Fruit fly (Drosophila melanogaster) whole organism, embryonic: Measurements from ENCODE around the gene PAN3.

Experiments used
- ATbp ChIP-seq: fragments of 200-800 bp; sonication (Bioruptor generic); optimal IDR thresholded peaks from 2 replicates; lab custom pipeline; 2017; ENCODE audit warnings: missing biosample characterization, mild to moderate bottlenecking, missing genetic modification characterization, missing genetic modification reagents
- Abd-B ChIP-seq: fragments of 200-800 bp; sonication (Bioruptor generic); optimal IDR thresholded peaks from 2 replicates; lab custom pipeline; 2018; ENCODE audit warnings: missing biosample characterization, mild to moderate bottlenecking, missing genetic modification characterization, moderate library complexity
- CG10543 ChIP-seq: fragments of 200-800 bp; sonication (Bioruptor generic); optimal IDR thresholded peaks from 3 replicates; lab custom pipeline; 2017; ENCODE audit warnings: missing biosample characterization, mild to moderate bottlenecking, missing genetic modification characterization, moderate library complexity
- CG10565 ChIP-seq: fragments of 200-800 bp; sonication (Bioruptor generic); optimal IDR thresholded peaks from 3 replicates; lab custom pipeline; 2016; ENCODE audit warnings: missing biosample characterization, mild to moderate bottlenecking, missing genetic modification characterization
- CG12104 ChIP-seq: fragments of 200-800 bp; sonication (Bioruptor generic); optimal IDR thresholded peaks from 3 replicates; lab custom pipeline; 2016; ENCODE audit warnings: missing biosample characterization, missing genetic modification characterization
- CG13624 ChIP-seq: fragments of 200-800 bp; sonication (Bioruptor generic); optimal IDR thresholded peaks from 2 replicates; lab custom pipeline; 2016; ENCODE audit warnings: missing biosample characterization, missing genetic modification characterization
- CG14050 ChIP-seq: fragments of 200-800 bp; sonication (Bioruptor generic); IDR thresholded peaks from 3 replicates; pipeline ENCODE4 v1.3.6; 2022; ENCODE audit warnings: missing biosample characterization, missing genetic modification characterization
- CG15696 ChIP-seq: fragments of 200-800 bp; sonication (Bioruptor generic); optimal IDR thresholded peaks from 2 replicates; lab custom pipeline; 2019; ENCODE audit warnings: missing biosample characterization, mild to moderate bottlenecking, missing genetic modification characterization, moderate library complexity
- CG1603 ChIP-seq: fragments of 200-800 bp; sonication (Bioruptor generic); optimal IDR thresholded peaks from 2 replicates; lab custom pipeline; 2019; ENCODE audit warnings: missing biosample characterization, mild to moderate bottlenecking, missing genetic modification characterization, moderate library complexity
- CG1647 ChIP-seq: fragments of 200-800 bp; sonication (Bioruptor generic); optimal IDR thresholded peaks from 3 replicates; lab custom pipeline; 2016; ENCODE audit warnings: missing biosample characterization, missing genetic modification characterization
- CG18011 ChIP-seq: fragments of 200-800 bp; sonication (Bioruptor generic); optimal IDR thresholded peaks from 2 replicates; lab custom pipeline; 2017; ENCODE audit warnings: missing biosample characterization, missing genetic modification characterization, mild to moderate bottlenecking, moderate library complexity, missing genotype
- CG18599 ChIP-seq: fragments of 200-800 bp; sonication (Bioruptor generic); optimal IDR thresholded peaks from 3 replicates; lab custom pipeline; 2017; ENCODE audit warnings: missing biosample characterization, missing genetic modification characterization, mild to moderate bottlenecking, moderate library complexity, missing genetic modification reagents
- CG31365 ChIP-seq: fragments of 200-800 bp; sonication (Bioruptor generic); optimal IDR thresholded peaks from 2 replicates; lab custom pipeline; 2018; ENCODE audit warnings: missing biosample characterization, mild to moderate bottlenecking, missing genetic modification characterization
- CG31388 ChIP-seq: fragments of 200-800 bp; sonication (Bioruptor generic); optimal IDR thresholded peaks from 2 replicates; lab custom pipeline; 2016; ENCODE audit warnings: missing biosample characterization, missing genetic modification characterization
- CG32772 ChIP-seq: fragments of 200-800 bp; sonication (Bioruptor generic); IDR thresholded peaks from 2 replicates; pipeline ENCODE4 v1.3.6; 2022; ENCODE audit warnings: missing biosample characterization, missing genetic modification characterization
- CG34224 ChIP-seq: fragments of 200-800 bp; sonication (Bioruptor generic); IDR thresholded peaks from 3 replicates; pipeline ENCODE4 v1.3.6; 2022; ENCODE audit warnings: missing biosample characterization, missing genetic modification characterization; ENCODE audit not compliant: partially characterized antibody
- CG3847 ChIP-seq: fragments of 200-800 bp; sonication (Bioruptor generic); IDR thresholded peaks from 2 replicates; pipeline ENCODE4 v1.3.6; 2022; ENCODE audit warnings: missing biosample characterization, missing genetic modification characterization
- CG4854 ChIP-seq: fragments of 200-800 bp; sonication (Bioruptor generic); optimal IDR thresholded peaks from 2 replicates; lab custom pipeline; 2016; ENCODE audit warnings: missing biosample characterization, missing genetic modification characterization, inconsistent platforms
- CG6791 ChIP-seq: fragments of 200-800 bp; sonication (Bioruptor generic); IDR thresholded peaks from 3 replicates; pipeline ENCODE4 v1.3.6; 2022; ENCODE audit warnings: missing biosample characterization, missing genetic modification characterization; ENCODE audit not compliant: partially characterized antibody
- CG8359 ChIP-seq: fragments of 200-800 bp; sonication (Bioruptor generic); optimal IDR thresholded peaks from 2 replicates; lab custom pipeline; 2017; ENCODE audit warnings: missing biosample characterization, mild to moderate bottlenecking, missing genetic modification characterization, borderline replicate concordance
- CG9797 ChIP-seq: fragments of 200-800 bp; sonication (Bioruptor generic); optimal IDR thresholded peaks from 3 replicates; lab custom pipeline; 2018; ENCODE audit warnings: missing biosample characterization, mild to moderate bottlenecking, missing genetic modification characterization
- CHES-1-like ChIP-seq: fragments of 200-800 bp; sonication (Bioruptor generic); optimal IDR thresholded peaks from 2 replicates; lab custom pipeline; 2016; ENCODE audit warnings: missing biosample characterization, missing genetic modification characterization
- CrebB ChIP-seq: fragments of 200-800 bp; sonication (Bioruptor generic); optimal IDR thresholded peaks from 3 replicates; lab custom pipeline; 2018; ENCODE audit warnings: missing biosample characterization, mild to moderate bottlenecking, missing genetic modification characterization
- Dad ChIP-seq: fragments of 200-800 bp; sonication (Bioruptor generic); optimal IDR thresholded peaks from 3 replicates; lab custom pipeline; 2016; ENCODE audit warnings: missing biosample characterization, missing genetic modification characterization
- Dek ChIP-seq: fragments of 200-800 bp; sonication (Bioruptor generic); optimal IDR thresholded peaks from 3 replicates; lab custom pipeline; 2019; ENCODE audit warnings: missing biosample characterization, mild to moderate bottlenecking, missing genetic modification characterization, moderate library complexity
- Dp ChIP-seq: fragments of 200-800 bp; sonication (Bioruptor generic); optimal IDR thresholded peaks from 2 replicates; lab custom pipeline; 2018; ENCODE audit warnings: missing biosample characterization, mild to moderate bottlenecking, missing genetic modification characterization, moderate library complexity
- Gsc ChIP-seq: fragments of 200-800 bp; sonication (Bioruptor generic); IDR thresholded peaks from 2 replicates; pipeline ENCODE4 v1.3.6; 2022; ENCODE audit warnings: missing biosample characterization, missing genetic modification characterization
- Hr39 ChIP-seq: fragments of >200 bp; optimal IDR thresholded peaks from 2 replicates; lab custom pipeline; 2017
- Hr51 ChIP-seq, 2 experiments: fragments of 200-800 bp; sonication (Bioruptor generic); optimal IDR thresholded peaks; 2 replicates in 1 of 2; 3 replicates in 1 of 2; lab custom pipeline; 2016 to 2018; ENCODE audit warnings: missing biosample characterization in 2 of 2, missing genetic modification characterization in 2 of 2, mild to moderate bottlenecking in 1 of 2, moderate library complexity in 1 of 2
- Hr78 ChIP-seq, 2 experiments: fragments of 200-800 bp in 1 of 2; fragments of >200 bp in 1 of 2; sonication (Bioruptor generic) in 1 of 2; optimal IDR thresholded peaks; 2 replicates each; lab custom pipeline; 2017 to 2019; ENCODE audit warnings: missing biosample characterization in 2 of 2, missing genetic modification characterization in 2 of 2, mild to moderate bottlenecking in 1 of 2, moderate library complexity in 1 of 2
- Med ChIP-seq: fragments of 200-800 bp; sonication (Bioruptor generic); peaks from one replicate; lab custom pipeline; 2016; ENCODE audit warnings: missing biosample characterization, missing genetic modification characterization, mild to moderate bottlenecking, inconsistent platforms, moderate library complexity
- Neu2 ChIP-seq: fragments of 200-800 bp; sonication (Bioruptor generic); optimal IDR thresholded peaks from 3 replicates; lab custom pipeline; 2016; ENCODE audit warnings: missing biosample characterization, missing genetic modification characterization, borderline replicate concordance
- Oli ChIP-seq: fragments of 200-800 bp; sonication (Bioruptor generic); optimal IDR thresholded peaks from 2 replicates; lab custom pipeline; 2018; ENCODE audit warnings: missing biosample characterization, mild to moderate bottlenecking, missing genetic modification characterization, moderate library complexity
- Rfx ChIP-seq: fragments of 200-800 bp; sonication (Bioruptor generic); IDR thresholded peaks from 2 replicates; pipeline ENCODE4 v1.3.6; 2022; ENCODE audit warnings: missing biosample characterization, missing genetic modification characterization
- aop ChIP-seq: fragments of 200-800 bp; sonication (Bioruptor generic); IDR thresholded peaks from 2 replicates; pipeline ENCODE4 v1.3.6; 2022; ENCODE audit warnings: missing biosample characterization, missing genetic modification characterization
- cad ChIP-seq: fragments of >200 bp; optimal IDR thresholded peaks from 2 replicates; lab custom pipeline; 2017; ENCODE audit warnings: missing biosample characterization, missing genetic modification characterization
- chif ChIP-seq, 2 experiments: fragments of 200-800 bp; sonication (Bioruptor generic); optimal IDR thresholded peaks; 3 replicates each; lab custom pipeline; 2016; ENCODE audit warnings: missing biosample characterization in 2 of 2, missing genetic modification characterization in 2 of 2
- gcm2 ChIP-seq: fragments of 200-800 bp; sonication (Bioruptor generic); optimal IDR thresholded peaks from 2 replicates; lab custom pipeline; 2016; ENCODE audit warnings: missing biosample characterization, missing genetic modification characterization
- gt ChIP-seq: fragments of 200-800 bp; sonication (Bioruptor generic); IDR thresholded peaks from 2 replicates; pipeline ENCODE4 v1.3.6; 2022; ENCODE audit warnings: missing biosample characterization, missing genetic modification characterization
- lov ChIP-seq, 2 experiments: fragments of 200-800 bp in 1 of 2; fragments of >200 bp in 1 of 2; sonication (Bioruptor generic) in 1 of 2; IDR thresholded peaks in 1 of 2; optimal IDR thresholded peaks in 1 of 2; 2 replicates in 1 of 2; 3 replicates in 1 of 2; pipeline versions ENCODE4 v1.3.6 to Lab custom; 2017 to 2022; ENCODE audit warnings: missing biosample characterization in 1 of 2, missing genetic modification characterization in 1 of 2
- mam ChIP-seq: fragments of 200-800 bp; sonication (Bioruptor generic); optimal IDR thresholded peaks from 3 replicates; lab custom pipeline; 2016; ENCODE audit warnings: missing biosample characterization, missing genetic modification characterization
- pb ChIP-seq: fragments of 200-800 bp; sonication (Bioruptor generic); optimal IDR thresholded peaks from 3 replicates; lab custom pipeline; 2016; ENCODE audit warnings: missing biosample characterization, missing genetic modification characterization
- prd ChIP-seq, 3 experiments: fragments of >200 bp in 2 of 3; fragments of 200-800 bp in 1 of 3; sonication (Bioruptor generic) in 1 of 3; optimal IDR thresholded peaks in 2 of 3; IDR thresholded peaks in 1 of 3; 2 replicates in 2 of 3; 3 replicates in 1 of 3; pipeline versions ENCODE4 v1.3.6 to Lab custom; 2017 to 2022; ENCODE audit warnings: missing biosample characterization in 1 of 3, missing genetic modification characterization in 1 of 3
- sob ChIP-seq: fragments of 200-800 bp; sonication (Bioruptor generic); IDR thresholded peaks from 2 replicates; pipeline ENCODE4 v1.3.6; 2022; ENCODE audit warnings: missing biosample characterization, missing genetic modification characterization
- sqz ChIP-seq: fragments of 200-800 bp; sonication (Bioruptor generic); optimal IDR thresholded peaks from 3 replicates; lab custom pipeline; 2018; ENCODE audit warnings: missing biosample characterization, mild to moderate bottlenecking, missing genetic modification characterization
- stc ChIP-seq: fragments of 200-800 bp; sonication (Bioruptor generic); IDR thresholded peaks from 2 replicates; pipeline ENCODE4 v1.3.6; 2022; ENCODE audit warnings: missing biosample characterization, missing genetic modification characterization
- tx ChIP-seq: fragments of 200-800 bp; sonication (Bioruptor generic); optimal IDR thresholded peaks from 2 replicates; lab custom pipeline; 2016; ENCODE audit warnings: missing biosample characterization, missing genetic modification characterization
- wdn ChIP-seq: fragments of 200-800 bp; sonication (Bioruptor generic); IDR thresholded peaks from 2 replicates; pipeline ENCODE4 v1.3.6; 2022; ENCODE audit warnings: missing biosample characterization, missing genetic modification characterization
- zf30C ChIP-seq: fragments of 200-800 bp; sonication (Bioruptor generic); optimal IDR thresholded peaks from 3 replicates; lab custom pipeline; 2018; ENCODE audit warnings: missing biosample characterization, mild to moderate bottlenecking, missing genetic modification characterization

The PAN3 gene

DNA sequence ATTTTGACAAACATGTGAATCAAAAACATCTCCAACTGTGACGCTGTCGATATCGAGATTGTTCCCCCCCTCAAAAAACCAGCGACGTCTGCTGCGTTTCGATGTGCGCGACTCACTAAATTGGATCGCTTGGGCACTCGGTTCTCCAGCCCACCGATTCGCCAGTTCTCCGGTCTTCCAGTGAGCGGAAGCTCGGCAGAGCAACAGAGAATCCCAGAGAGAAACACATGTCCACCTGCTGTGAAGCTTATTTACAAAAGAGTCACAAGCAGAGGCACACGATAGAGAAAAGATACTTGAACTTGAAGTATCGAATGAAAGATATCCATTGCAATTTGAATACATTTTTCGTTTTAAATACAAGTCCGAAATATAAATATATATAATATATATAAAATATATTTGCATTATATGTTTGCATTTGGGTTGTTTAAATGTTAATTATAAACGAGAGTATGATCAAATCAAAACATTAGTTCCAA lies 63.2 kb downstream of the PAN3 start (continued):
- no peak for TF ChIP-seq CG8359 (GFP tag; lab: Kevin White, UChicago)
- TF ChIP-seq CG3847 (GFP tag; lab: Robert Waterston, UW) = no peak
- no peak for TF ChIP-seq Oli (tag; lab: Kevin White, UChicago)
- no peak for TF ChIP-seq ATbp
- TF ChIP-seq CG13624 (GFP tag; lab: Kevin White, UChicago) = no peak
- peak; percentile 40; the same call in 1 of the 3 replicates for TF ChIP-seq CG34224 (GFP tag; lab: Robert Waterston, UW)
- peak; percentile 87 for TF ChIP-seq Med
- TF ChIP-seq CG10565 (GFP tag; lab: Kevin White, UChicago) = no peak
- no peak for TF ChIP-seq CHES-1-like
- no peak for TF ChIP-seq tx
- no peak for TF ChIP-seq chif (GFP tag; optimal IDR thresholded peaks at IDR 0.05; lab: Kevin White, UChicago)
- TF ChIP-seq gt (GFP tag; lab: Robert Waterston, UW) = no peak
- peak; percentile 5 for TF ChIP-seq CrebB (tag; lab: Kevin White, UChicago)
- TF ChIP-seq Hr39 (lab: Kevin White, UChicago) = no peak
- TF ChIP-seq CG18011 (GFP tag; lab: Kevin White, UChicago) = no peak
- TF ChIP-seq Hr78 (GFP tag; optimal IDR thresholded peaks at IDR 0.05; lab: Kevin White, UChicago) = no peak
- TF ChIP-seq CG9797 (GFP tag; lab: Kevin White, UChicago) = no peak
- no peak for TF ChIP-seq CG1603
- no peak for TF ChIP-seq cad (GFP tag; lab: Kevin White, UChicago)
- no peak for TF ChIP-seq CG12104 (GFP tag; lab: Kevin White, UChicago)
- peak; percentile 28; the same call in 1 of the 2 replicates for TF ChIP-seq Rfx (GFP tag; lab: Robert Waterston, UW)
- peak in 1 of 2 experiments; percentile 45 for TF ChIP-seq Hr51 (GFP tag; optimal IDR thresholded peaks at IDR 0.05; lab: Kevin White, UChicago)
- TF ChIP-seq CG10543 (GFP tag; lab: Kevin White, UChicago) = peak; percentile 25
- no peak for TF ChIP-seq wdn (GFP tag; lab: Robert Waterston, UW)
- TF ChIP-seq Dek (tag; lab: Kevin White, UChicago) = peak; percentile 11
- no peak for TF ChIP-seq Dp (GFP tag; lab: Kevin White, UChicago)
- no peak for TF ChIP-seq CG15696 (tag; lab: Kevin White, UChicago)
- TF ChIP-seq CG1647 = no peak
- TF ChIP-seq Neu2 (GFP tag; lab: Kevin White, UChicago) = no peak
- no peak for TF ChIP-seq Gsc (GFP tag; lab: Robert Waterston, UW)
- TF ChIP-seq prd (optimal IDR thresholded peaks at IDR 0.05; lab: Kevin White, UChicago) = no peak
- no peak for TF ChIP-seq prd (GFP tag; IDR thresholded peaks at IDR 0.05; lab: Robert Waterston, UW)
- TF ChIP-seq CG4854 (GFP tag; lab: Kevin White, UChicago) = no peak
- TF ChIP-seq CG32772 = no peak
- TF ChIP-seq zf30C (GFP tag; lab: Kevin White, UChicago) = no peak
- no peak for TF ChIP-seq mam
- no peak for TF ChIP-seq Dad (GFP tag; lab: Kevin White, UChicago)
- TF ChIP-seq Abd-B (GFP tag; lab: Kevin White, UChicago) = no peak
- TF ChIP-seq CG14050 (GFP tag; lab: Robert Waterston, UW) = no peak
- TF ChIP-seq CG6791 (GFP tag; lab: Robert Waterston, UW) = no peak
- TF ChIP-seq gcm2 (GFP tag; lab: Kevin White, UChicago) = no peak
- no peak for TF ChIP-seq stc (GFP tag; lab: Robert Waterston, UW)
- TF ChIP-seq pb (GFP tag; lab: Kevin White, UChicago) = no peak
- no peak for TF ChIP-seq CG31365 (tag; lab: Kevin White, UChicago)
- TF ChIP-seq CG18599 = peak; percentile 43
- no peak for TF ChIP-seq CG31388
- TF ChIP-seq sob = peak; percentile 22; the same call in 1 of the 2 replicates
- TF ChIP-seq aop (GFP tag; lab: Robert Waterston, UW) = no peak
- no peak for TF ChIP-seq lov (optimal IDR thresholded peaks at IDR 0.05; lab: Kevin White, UChicago)
- TF ChIP-seq lov (GFP tag; IDR thresholded peaks at IDR 0.05; lab: Robert Waterston, UW) = no peak
- TF ChIP-seq sqz (GFP tag; lab: Kevin White, UChicago) = no peak
